Worm (Caenorhabditis elegans) whole organism, mixed stage, embryonic: Measurements from ENCODE around the gene F19B6.1.

Experiments used
- M03D4.4 ChIP-seq: sonication (generic microtip); optimal IDR thresholded peaks from 2 replicates; lab custom pipeline; 2017; ENCODE audit warnings: mild to moderate bottlenecking, missing genetic modification characterization, missing compliant biosample characterization
- bed-3 ChIP-seq: fragments of 200-800 bp; sonication (Bioruptor generic); optimal IDR thresholded peaks from 3 replicates; lab custom pipeline; 2018; ENCODE audit warnings: mild to moderate bottlenecking, missing genetic modification characterization, moderate library complexity, missing compliant biosample characterization
- blmp-1 ChIP-seq: fragments of 150-350 bp; optimal IDR thresholded peaks from 2 replicates; lab custom pipeline; 2014; ENCODE audit warnings: missing biosample characterization, missing genetic modification characterization
- ceh-39 ChIP-seq: fragments of 150-350 bp; optimal IDR thresholded peaks from 2 replicates; lab custom pipeline; 2014; ENCODE audit warnings: missing biosample characterization, missing genetic modification characterization
- ceh-43 ChIP-seq: fragments of 200-800 bp; sonication (Bioruptor generic); optimal IDR thresholded peaks from 2 replicates; lab custom pipeline; 2018; ENCODE audit warnings: mild to moderate bottlenecking, missing genetic modification characterization, moderate library complexity, missing compliant biosample characterization
- ceh-83 ChIP-seq: fragments of 200-800 bp; sonication (Bioruptor generic); optimal IDR thresholded peaks from 2 replicates; lab custom pipeline; 2018; ENCODE audit warnings: mild to moderate bottlenecking, missing genetic modification characterization, missing compliant biosample characterization
- ces-1 ChIP-seq: fragments of 150-350 bp; optimal IDR thresholded peaks from 2 replicates; lab custom pipeline; 2014; ENCODE audit warnings: missing biosample characterization, missing genetic modification reagents, missing genetic modification characterization
- cnd-1 ChIP-seq: fragments of 200-800 bp; sonication (Bioruptor generic); optimal IDR thresholded peaks from 2 replicates; lab custom pipeline; 2018; ENCODE audit warnings: mild to moderate bottlenecking, missing genetic modification characterization, missing compliant biosample characterization
- drap-1 ChIP-seq: fragments of 200-800 bp; sonication (Bioruptor generic); optimal IDR thresholded peaks from 3 replicates; lab custom pipeline; 2018; ENCODE audit warnings: mild to moderate bottlenecking, missing genetic modification characterization, missing compliant biosample characterization
- elt-1 ChIP-seq: sonication (generic microtip); optimal IDR thresholded peaks from 2 replicates; lab custom pipeline; 2017; ENCODE audit warnings: missing genetic modification characterization, mild to moderate bottlenecking, missing compliant biosample characterization, antibody characterized with exemption, moderate library complexity, borderline replicate concordance; ENCODE audit not compliant: insufficient read depth
- elt-3 ChIP-seq: fragments of 150-350 bp; optimal IDR thresholded peaks from 2 replicates; lab custom pipeline; 2014; ENCODE audit warnings: missing biosample characterization, missing genetic modification characterization
- flh-1 ChIP-seq: fragments of 200-800 bp; sonication (Bioruptor generic); optimal IDR thresholded peaks from 2 replicates; lab custom pipeline; 2018; ENCODE audit warnings: mild to moderate bottlenecking, missing genetic modification characterization, moderate library complexity, missing compliant biosample characterization
- hlh-1 ChIP-seq: fragments of 150-350 bp; optimal IDR thresholded peaks from 2 replicates; lab custom pipeline; 2014; ENCODE audit warnings: missing biosample characterization, missing genetic modification reagents, missing genetic modification characterization
- lin-32 ChIP-seq: fragments of 200-800 bp; sonication (Bioruptor generic); optimal IDR thresholded peaks from 2 replicates; lab custom pipeline; 2018; ENCODE audit warnings: mild to moderate bottlenecking, missing genetic modification characterization, missing compliant biosample characterization
- lsy-2 ChIP-seq: fragments of 150-350 bp; optimal IDR thresholded peaks from 2 replicates; lab custom pipeline; 2014; ENCODE audit warnings: missing biosample characterization, missing genetic modification characterization
- mab-5 ChIP-seq: fragments of 150-350 bp; optimal IDR thresholded peaks from 2 replicates; lab custom pipeline; 2014; ENCODE audit warnings: missing biosample characterization, missing genetic modification characterization
- mep-1 ChIP-seq: fragments of 150-350 bp; optimal IDR thresholded peaks from 2 replicates; lab custom pipeline; 2017; ENCODE audit warnings: missing biosample characterization, missing genetic modification reagents, missing genetic modification characterization, inconsistent platforms
- nhr-12 ChIP-seq: fragments of 150-350 bp; optimal IDR thresholded peaks from 2 replicates; lab custom pipeline; 2014; ENCODE audit warnings: missing biosample characterization, missing genetic modification characterization
- nhr-2 ChIP-seq: fragments of 150-350 bp; optimal IDR thresholded peaks from 2 replicates; lab custom pipeline; 2014; ENCODE audit warnings: missing biosample characterization, missing genetic modification characterization
- nhr-237 ChIP-seq: fragments of 150-350 bp; optimal IDR thresholded peaks from 2 replicates; lab custom pipeline; 2014; ENCODE audit warnings: missing biosample characterization, missing genetic modification characterization
- nhr-28 ChIP-seq: fragments of 150-350 bp; optimal IDR thresholded peaks from 2 replicates; lab custom pipeline; 2014; ENCODE audit warnings: missing biosample characterization, missing genetic modification characterization
- pha-4 ChIP-seq: fragments of 150-350 bp; optimal IDR thresholded peaks from 2 replicates; lab custom pipeline; 2018; ENCODE audit warnings: missing biosample characterization, missing genetic modification reagents, missing genetic modification characterization
- snpc-4 ChIP-seq: fragments of 150-350 bp; optimal IDR thresholded peaks from 2 replicates; lab custom pipeline; 2014; ENCODE audit warnings: missing biosample characterization, missing genetic modification characterization
- sptf-1 ChIP-seq: sonication (generic microtip); optimal IDR thresholded peaks from 2 replicates; lab custom pipeline; 2017; ENCODE audit warnings: mild to moderate bottlenecking, missing genetic modification characterization, moderate library complexity, missing compliant biosample characterization
- tbx-8 ChIP-seq: fragments of 200-800 bp; sonication (Bioruptor generic); optimal IDR thresholded peaks from 2 replicates; lab custom pipeline; 2018; ENCODE audit warnings: mild to moderate bottlenecking, missing genetic modification characterization, moderate library complexity, missing compliant biosample characterization
- unc-120 ChIP-seq: sonication (generic microtip); optimal IDR thresholded peaks from 2 replicates; lab custom pipeline; 2017; ENCODE audit warnings: missing genetic modification characterization, missing compliant biosample characterization; ENCODE audit not compliant: poor library complexity, severe bottlenecking
- unc-62 ChIP-seq: fragments of 150-350 bp; optimal IDR thresholded peaks from 2 replicates; lab custom pipeline; 2014; ENCODE audit warnings: missing biosample characterization, missing genetic modification reagents, missing genetic modification characterization
- zip-8 ChIP-seq: fragments of 150-350 bp; optimal IDR thresholded peaks from 2 replicates; lab custom pipeline; 2014; ENCODE audit warnings: missing biosample characterization, missing genetic modification characterization
- ztf-11 ChIP-seq: fragments of 150-350 bp; optimal IDR thresholded peaks from 2 replicates; lab custom pipeline; 2014; ENCODE audit warnings: missing biosample characterization, missing genetic modification characterization

The F19B6.1 gene

ce11 chrIV:12360742-12361195, 24.9 kb upstream of the F19B6.1 start, which contains the start of gene sec-24.2:
Gene sec-24.2 (minus strand): TSS chrIV:12360792.
- TF ChIP-seq flh-1: no peak
- no peak for TF ChIP-seq nhr-12
- no peak for TF ChIP-seq cnd-1
- TF ChIP-seq blmp-1 (tag; lab: Kevin White, UChicago): no peak
- no peak for TF ChIP-seq ces-1 (GFP tag; lab: Kevin White, UChicago)
- TF ChIP-seq pha-4 (tag; lab: Kevin White, UChicago): no peak
- no peak for TF ChIP-seq ceh-83 (GFP tag; lab: Kevin White, UChicago)
- no peak for TF ChIP-seq lin-32 (GFP tag; lab: Kevin White, UChicago)
- no peak for TF ChIP-seq unc-62 (GFP tag; lab: Kevin White, UChicago)
- TF ChIP-seq elt-1 (tag; lab: Kevin White, UChicago): no peak
- TF ChIP-seq ceh-43 (GFP tag; lab: Kevin White, UChicago): no peak

ce11 chrIV:12359979-12360378, 24.1 kb upstream of the F19B6.1 start:
- TF ChIP-seq blmp-1 (tag; lab: Kevin White, UChicago): no peak
- TF ChIP-seq ztf-11 (tag; lab: Kevin White, UChicago): no peak
- TF ChIP-seq cnd-1: no peak
- TF ChIP-seq M03D4.4: no peak
- TF ChIP-seq nhr-2 (tag; lab: Kevin White, UChicago): no peak
- TF ChIP-seq nhr-12: no peak
- TF ChIP-seq lin-32 (GFP tag; lab: Kevin White, UChicago): no peak
- TF ChIP-seq ceh-39 (tag; lab: Kevin White, UChicago): no peak
- no peak for TF ChIP-seq snpc-4 (tag; lab: Kevin White, UChicago)
- TF ChIP-seq ceh-43 (GFP tag; lab: Kevin White, UChicago): no peak
- TF ChIP-seq mep-1 (tag; lab: Kevin White, UChicago): no peak
- no peak for TF ChIP-seq tbx-8 (GFP tag; lab: Kevin White, UChicago)
- no peak for TF ChIP-seq elt-3 (tag; lab: Kevin White, UChicago)
- TF ChIP-seq lsy-2 (tag; lab: Kevin White, UChicago): no peak
- TF ChIP-seq sptf-1 (tag; lab: Kevin White, UChicago): no peak
- TF ChIP-seq ces-1 (GFP tag; lab: Kevin White, UChicago): no peak
- no peak for TF ChIP-seq ceh-83 (GFP tag; lab: Kevin White, UChicago)

- TF ChIP-seq ces-1 (GFP tag; lab: Kevin White, UChicago) (peak; percentile 23), lsy-2 (tag; lab: Kevin White, UChicago) (no peak)
These were observed 14.4 kb upstream of the F19B6.1 start for ce11 chrIV:12350235-12350634.

- TF ChIP-seq snpc-4 (tag; lab: Kevin White, UChicago): no peak
- no peak for TF ChIP-seq sptf-1 (tag; lab: Kevin White, UChicago)
- TF ChIP-seq ceh-43 (GFP tag; lab: Kevin White, UChicago): no peak
- TF ChIP-seq nhr-2 (tag; lab: Kevin White, UChicago): no peak
- no peak for TF ChIP-seq zip-8 (tag; lab: Kevin White, UChicago)
- TF ChIP-seq unc-120 (tag; lab: Kevin White, UChicago): no peak
- TF ChIP-seq nhr-28 (tag; lab: Kevin White, UChicago): no peak
- TF ChIP-seq tbx-8 (GFP tag; lab: Kevin White, UChicago): no peak
- no peak for TF ChIP-seq ceh-83 (GFP tag; lab: Kevin White, UChicago)
- TF ChIP-seq hlh-1: no peak
- no peak for TF ChIP-seq unc-62 (GFP tag; lab: Kevin White, UChicago)
- TF ChIP-seq elt-3 (tag; lab: Kevin White, UChicago): no peak
- no peak for TF ChIP-seq ces-1 (GFP tag; lab: Kevin White, UChicago)
- TF ChIP-seq bed-3 (GFP tag; lab: Kevin White, UChicago): no peak
- TF ChIP-seq lsy-2 (tag; lab: Kevin White, UChicago): no peak
- no peak for TF ChIP-seq ceh-39 (tag; lab: Kevin White, UChicago)
- TF ChIP-seq mab-5: no peak
- TF ChIP-seq elt-1 (tag; lab: Kevin White, UChicago): no peak
- no peak for TF ChIP-seq nhr-237
These were observed 13.8 kb upstream of the F19B6.1 start, which contains the start of gene best-22 for ce11 chrIV:12349639-12350038. Gene best-22 (plus strand): TSS chrIV:12349939.

ce11 chrIV:12340885-12341284, 5.0 kb upstream of the F19B6.1 start:
- TF ChIP-seq elt-3 (tag; lab: Kevin White, UChicago): no peak
- TF ChIP-seq ztf-11 (tag; lab: Kevin White, UChicago): no peak
- no peak for TF ChIP-seq drap-1 (GFP tag; lab: Kevin White, UChicago)
- TF ChIP-seq mab-5: no peak
- TF ChIP-seq nhr-28 (tag; lab: Kevin White, UChicago): no peak
